Fruit fly (Drosophila melanogaster) whole organism, embryonic: Measurements from ENCODE around the gene Atg12.

Experiments
- Awh ChIP-seq: fragments of 200-800 bp; sonication (Bioruptor generic); IDR thresholded peaks from 2 replicates; pipeline ENCODE4, ENCODE4 v1.3.6; 2022; ENCODE audit warnings: missing biosample characterization, missing genetic modification characterization
- CG11695 ChIP-seq: fragments of 200-800 bp; sonication (Bioruptor generic); IDR thresholded peaks from 3 replicates; pipeline ENCODE4 v1.3.6; 2022; ENCODE audit warnings: missing biosample characterization, missing genetic modification characterization
- CG12071 ChIP-seq: fragments of 200-800 bp; sonication (Bioruptor generic); optimal IDR thresholded peaks from 3 replicates; lab custom pipeline; 2018; ENCODE audit warnings: missing biosample characterization, mild to moderate bottlenecking, missing genetic modification characterization
- CG12155 ChIP-seq: fragments of 200-800 bp; sonication (Bioruptor generic); optimal IDR thresholded peaks from 3 replicates; lab custom pipeline; 2016; ENCODE audit warnings: missing biosample characterization, missing genetic modification characterization
- CG12219 ChIP-seq: fragments of 200-800 bp; sonication (Bioruptor generic); optimal IDR thresholded peaks from 3 replicates; lab custom pipeline; 2018; ENCODE audit warnings: missing biosample characterization, mild to moderate bottlenecking, missing genetic modification characterization
- CG12942 ChIP-seq: fragments of 200-800 bp; sonication (Bioruptor generic); optimal IDR thresholded peaks from 3 replicates; lab custom pipeline; 2016; ENCODE audit warnings: missing biosample characterization, missing genetic modification characterization
- CG13624 ChIP-seq: fragments of 200-800 bp; sonication (Bioruptor generic); optimal IDR thresholded peaks from 2 replicates; lab custom pipeline; 2016; ENCODE audit warnings: missing biosample characterization, missing genetic modification characterization
- CG13775 ChIP-seq: fragments of 200-800 bp; sonication (Bioruptor generic); optimal IDR thresholded peaks from 3 replicates; lab custom pipeline; 2017; ENCODE audit warnings: missing biosample characterization, mild to moderate bottlenecking, missing genetic modification characterization
- CG13894 ChIP-seq: fragments of 200-800 bp; sonication (Bioruptor generic); optimal IDR thresholded peaks from 3 replicates; lab custom pipeline; 2018; ENCODE audit warnings: missing biosample characterization, mild to moderate bottlenecking, missing genetic modification characterization, moderate library complexity
- CG1603 ChIP-seq: fragments of 200-800 bp; sonication (Bioruptor generic); optimal IDR thresholded peaks from 2 replicates; lab custom pipeline; 2019; ENCODE audit warnings: missing biosample characterization, mild to moderate bottlenecking, missing genetic modification characterization, moderate library complexity
- CG30403 ChIP-seq: fragments of 200-800 bp; sonication (Bioruptor generic); optimal IDR thresholded peaks from 3 replicates; lab custom pipeline; 2016; ENCODE audit warnings: missing biosample characterization, missing genetic modification characterization
- CG3838 ChIP-seq: fragments of 200-800 bp; sonication (Bioruptor generic); optimal IDR thresholded peaks from 3 replicates; lab custom pipeline; 2016; ENCODE audit warnings: missing biosample characterization, missing genetic modification characterization
- CG4404 ChIP-seq: fragments of 200-800 bp; sonication (Bioruptor generic); IDR thresholded peaks from 2 replicates; pipeline ENCODE4 v1.3.6; 2022; ENCODE audit warnings: missing biosample characterization, missing genetic modification characterization
- CG6272 ChIP-seq: fragments of 200-800 bp; sonication (Bioruptor generic); IDR thresholded peaks from 2 replicates; pipeline ENCODE4 v1.3.6; 2022; ENCODE audit warnings: missing biosample characterization, missing genetic modification characterization
- CG6813 ChIP-seq: fragments of 200-800 bp; sonication (Bioruptor generic); optimal IDR thresholded peaks from 2 replicates; lab custom pipeline; 2017; ENCODE audit warnings: missing biosample characterization, missing genetic modification characterization, mild to moderate bottlenecking, moderate library complexity, missing genetic modification reagents
- CG7271 ChIP-seq: fragments of 200-800 bp; sonication (Bioruptor generic); optimal IDR thresholded peaks from 2 replicates; lab custom pipeline; 2018; ENCODE audit warnings: missing biosample characterization, mild to moderate bottlenecking, missing genetic modification characterization, moderate library complexity
- CG7372 ChIP-seq: fragments of 200-800 bp; sonication (Bioruptor generic); IDR thresholded peaks from 2 replicates; pipeline ENCODE4 v1.3.6; 2022; ENCODE audit warnings: missing biosample characterization, missing genetic modification characterization
- CG8944 ChIP-seq: fragments of 200-800 bp; sonication (Bioruptor generic); optimal IDR thresholded peaks from 3 replicates; lab custom pipeline; 2016; ENCODE audit warnings: missing biosample characterization, missing genetic modification characterization
- CG9437 ChIP-seq: fragments of 200-800 bp; sonication (Bioruptor generic); optimal IDR thresholded peaks from 2 replicates; lab custom pipeline; 2018; ENCODE audit warnings: missing biosample characterization, mild to moderate bottlenecking, missing genetic modification characterization
- CrebB ChIP-seq: fragments of 200-800 bp; sonication (Bioruptor generic); optimal IDR thresholded peaks from 3 replicates; lab custom pipeline; 2018; ENCODE audit warnings: missing biosample characterization, mild to moderate bottlenecking, missing genetic modification characterization
- Dad ChIP-seq: fragments of 200-800 bp; sonication (Bioruptor generic); optimal IDR thresholded peaks from 3 replicates; lab custom pipeline; 2016; ENCODE audit warnings: missing biosample characterization, missing genetic modification characterization
- Doc2 ChIP-seq: fragments of 200-800 bp; sonication (Bioruptor generic); IDR thresholded peaks from 2 replicates; pipeline ENCODE4 v1.3.6; 2022; ENCODE audit warnings: missing biosample characterization, missing genetic modification characterization
- MESR4 ChIP-seq: fragments of 200-800 bp; sonication (Bioruptor generic); optimal IDR thresholded peaks from 2 replicates; lab custom pipeline; 2018; ENCODE audit warnings: missing biosample characterization, mild to moderate bottlenecking, missing genetic modification characterization, moderate library complexity
- NC2β ChIP-seq: fragments of 200-800 bp; sonication (Bioruptor generic); optimal IDR thresholded peaks from 2 replicates; lab custom pipeline; 2016; ENCODE audit warnings: missing biosample characterization, missing genetic modification characterization
- NK7.1 ChIP-seq: fragments of 200-800 bp; sonication (Bioruptor generic); optimal IDR thresholded peaks from 3 replicates; lab custom pipeline; 2016; ENCODE audit warnings: missing biosample characterization, missing genetic modification characterization
- Nf-YA ChIP-seq: fragments of 200-800 bp; sonication (Bioruptor generic); IDR thresholded peaks from 2 replicates; pipeline ENCODE4 v1.3.6; 2022; ENCODE audit warnings: missing biosample characterization, missing genetic modification characterization
- Nf-YC ChIP-seq: fragments of 200-800 bp; optimal IDR thresholded peaks from 3 replicates; lab custom pipeline; 2019; ENCODE audit warnings: missing biosample characterization, mild to moderate bottlenecking, missing genetic modification characterization, moderate library complexity
- al ChIP-seq: fragments of 200-800 bp; sonication (Bioruptor generic); IDR thresholded peaks from 2 replicates; pipeline ENCODE4 v1.3.6; 2022; ENCODE audit warnings: missing biosample characterization, missing genetic modification characterization
- ash1 ChIP-seq: fragments of 200-800 bp; sonication (Bioruptor generic); optimal IDR thresholded peaks from 2 replicates; lab custom pipeline; 2018; ENCODE audit warnings: missing biosample characterization, mild to moderate bottlenecking, missing genetic modification characterization
- btn ChIP-seq: fragments of 200-800 bp; sonication (Bioruptor generic); optimal IDR thresholded peaks from 2 replicates; lab custom pipeline; 2016; ENCODE audit warnings: missing biosample characterization, missing genetic modification characterization
- danr ChIP-seq: fragments of 200-800 bp; sonication (Bioruptor generic); IDR thresholded peaks from 2 replicates; pipeline ENCODE4 v1.3.6; 2022; ENCODE audit warnings: missing biosample characterization, missing genetic modification characterization
- fd64A ChIP-seq: fragments of 200-800 bp; sonication (Bioruptor generic); optimal IDR thresholded peaks from 3 replicates; lab custom pipeline; 2018; ENCODE audit warnings: missing biosample characterization, mild to moderate bottlenecking, missing genetic modification characterization
- gcm2 ChIP-seq: fragments of 200-800 bp; sonication (Bioruptor generic); optimal IDR thresholded peaks from 2 replicates; lab custom pipeline; 2016; ENCODE audit warnings: missing biosample characterization, missing genetic modification characterization
- gfzf ChIP-seq: fragments of 200-800 bp; sonication (Bioruptor generic); optimal IDR thresholded peaks from 2 replicates; lab custom pipeline; 2016; ENCODE audit warnings: missing biosample characterization, mild to moderate bottlenecking, missing genetic modification characterization, moderate library complexity
- ind ChIP-seq: fragments of 200-800 bp; sonication (Bioruptor generic); optimal IDR thresholded peaks from 3 replicates; lab custom pipeline; 2016; ENCODE audit warnings: missing biosample characterization, missing genetic modification characterization
- lilli ChIP-seq: fragments of 200-800 bp; sonication (Bioruptor generic); optimal IDR thresholded peaks from 3 replicates; lab custom pipeline; 2016; ENCODE audit warnings: missing biosample characterization, missing genetic modification characterization
- lov ChIP-seq, 2 experiments: fragments of 200-800 bp in 1 of 2; fragments of >200 bp in 1 of 2; sonication (Bioruptor generic) in 1 of 2; IDR thresholded peaks in 1 of 2; optimal IDR thresholded peaks in 1 of 2; 2 replicates in 1 of 2; 3 replicates in 1 of 2; pipeline versions ENCODE4 v1.3.6 to Lab custom; 2017 to 2022; ENCODE audit warnings: missing biosample characterization in 1 of 2, missing genetic modification characterization in 1 of 2
- mirr ChIP-seq: fragments of 200-800 bp; sonication (Bioruptor generic); optimal IDR thresholded peaks from 3 replicates; lab custom pipeline; 2018; ENCODE audit warnings: missing biosample characterization, mild to moderate bottlenecking, missing genetic modification characterization
- pan ChIP-seq, 4 experiments: fragments of >200 bp in 3 of 4; fragments of 200-800 bp in 1 of 4; sonication (Bioruptor generic) in 1 of 4; optimal IDR thresholded peaks in 3 of 4; IDR thresholded peaks in 1 of 4; 2 replicates each; pipeline versions ENCODE4 v1.3.6 to Lab custom; 2017 to 2022; ENCODE audit warnings: missing biosample characterization in 2 of 4, missing genetic modification characterization in 2 of 4, mixed read lengths in 1 of 4
- pb ChIP-seq: fragments of 200-800 bp; sonication (Bioruptor generic); optimal IDR thresholded peaks from 3 replicates; lab custom pipeline; 2016; ENCODE audit warnings: missing biosample characterization, missing genetic modification characterization
- salm ChIP-seq: fragments of 200-800 bp; sonication (Bioruptor generic); optimal IDR thresholded peaks from 2 replicates; lab custom pipeline; 2018; ENCODE audit warnings: missing biosample characterization, mild to moderate bottlenecking, missing genetic modification characterization
- sob ChIP-seq: fragments of 200-800 bp; sonication (Bioruptor generic); IDR thresholded peaks from 2 replicates; pipeline ENCODE4 v1.3.6; 2022; ENCODE audit warnings: missing biosample characterization, missing genetic modification characterization
- tio ChIP-seq: fragments of 200-800 bp; sonication (Bioruptor generic); optimal IDR thresholded peaks from 2 replicates; lab custom pipeline; 2017; ENCODE audit warnings: missing biosample characterization, missing genetic modification characterization, inconsistent platforms
- tna ChIP-seq: fragments of 200-800 bp; sonication (Bioruptor generic); IDR thresholded peaks from 2 replicates; pipeline ENCODE4 v1.3.6; 2022; ENCODE audit warnings: missing biosample characterization, missing genetic modification characterization; ENCODE audit not compliant: partially characterized antibody
- tup ChIP-seq: fragments of 200-800 bp; sonication (Bioruptor generic); optimal IDR thresholded peaks from 2 replicates; lab custom pipeline; 2016; ENCODE audit warnings: missing biosample characterization, mild to moderate bottlenecking, missing genetic modification characterization, moderate library complexity
- vnd ChIP-seq: fragments of 200-800 bp; sonication (Bioruptor generic); IDR thresholded peaks from 3 replicates; pipeline ENCODE4 v1.3.6; 2022; ENCODE audit warnings: missing biosample characterization, missing genetic modification characterization; ENCODE audit not compliant: partially characterized antibody
- vvl ChIP-seq: fragments of 200-800 bp; sonication (Bioruptor generic); IDR thresholded peaks from 2 replicates; pipeline ENCODE4 v1.3.6; 2022; ENCODE audit warnings: missing biosample characterization, missing genetic modification characterization
- wdn ChIP-seq: fragments of 200-800 bp; sonication (Bioruptor generic); IDR thresholded peaks from 2 replicates; pipeline ENCODE4 v1.3.6; 2022; ENCODE audit warnings: missing biosample characterization, missing genetic modification characterization

The Atg12 gene

dm6 chr3L:12090898-12091685 is 45.7 kb upstream of the Atg12 start (continued):
- TF ChIP-seq CG7372 (GFP tag; lab: Robert Waterston, UW) (peak; percentile 50), gfzf (GFP tag; lab: Kevin White, UChicago) (no peak), CG12071 (peak; percentile 32), pan (optimal IDR thresholded peaks at IDR 0.05; lab: Kevin White, UChicago) (no peak), pan (GFP tag; optimal IDR thresholded peaks at IDR 0.05 in 1 of 2, IDR thresholded peaks at IDR 0.05 in 1 of 2) (peak in 1 of 2 experiments; percentile 68), mirr (GFP tag; lab: Kevin White, UChicago) (peak; percentile 74), CG1603 (tag; lab: Kevin White, UChicago) (peak; percentile 17), CG7271 (tag; lab: Kevin White, UChicago) (no peak), ind (peak; percentile 69), tup (GFP tag; lab: Kevin White, UChicago) (peak; percentile 28), tio (GFP tag; lab: Kevin White, UChicago) (peak; percentile 47), CG12155 (GFP tag; lab: Kevin White, UChicago) (peak; percentile 39), sob (GFP tag; lab: Robert Waterston, UW) (peak; percentile 69; the same call in 1 of the 2 replicates), CrebB (tag; lab: Kevin White, UChicago) (no peak), ash1 (GFP tag; lab: Kevin White, UChicago) (no peak), Doc2 (GFP tag; lab: Robert Waterston, UW) (no peak), tna (no peak), btn (GFP tag; lab: Kevin White, UChicago) (no peak), Awh (GFP tag; lab: Robert Waterston, UW) (no peak), CG11695 (GFP tag; lab: Robert Waterston, UW) (peak; percentile 70; the same call in 2 of the 3 replicates), fd64A (GFP tag; lab: Kevin White, UChicago) (no peak), CG12942 (GFP tag; lab: Kevin White, UChicago) (peak; percentile 43), CG6813 (GFP tag; lab: Kevin White, UChicago) (peak; percentile 38), CG9437 (GFP tag; lab: Kevin White, UChicago) (peak; percentile 37), CG13624 (GFP tag; lab: Kevin White, UChicago) (peak; percentile 18), vnd (GFP tag; lab: Robert Waterston, UW) (no peak), pb (GFP tag; lab: Kevin White, UChicago) (no peak), wdn (peak; percentile 23; the same call in 1 of the 2 replicates), Dad (GFP tag; lab: Kevin White, UChicago) (no peak), danr (GFP tag; lab: Robert Waterston, UW) (no peak), lov (optimal IDR thresholded peaks at IDR 0.05; lab: Kevin White, UChicago) (no peak), lov (GFP tag; IDR thresholded peaks at IDR 0.05; lab: Robert Waterston, UW) (no peak), CG6272 (peak; percentile 25; the same call in 1 of the 2 replicates), CG30403 (peak; percentile 68), CG3838 (GFP tag; lab: Kevin White, UChicago) (peak; percentile 16), Nf-YC (peak; percentile 60), al (GFP tag; lab: Robert Waterston, UW) (peak; percentile 74), CG13894 (tag; lab: Kevin White, UChicago) (peak; percentile 38), lilli (GFP tag; lab: Kevin White, UChicago) (peak; percentile 69), NK7.1 (GFP tag; lab: Kevin White, UChicago) (no peak), salm (tag; lab: Kevin White, UChicago) (no peak), Nf-YA (GFP tag; lab: Robert Waterston, UW) (no peak), CG12219 (GFP tag; lab: Kevin White, UChicago) (peak; percentile 50), CG8944 (GFP tag; lab: Kevin White, UChicago) (no peak), CG13775 (GFP tag; lab: Kevin White, UChicago) (peak; percentile 33), NC2β (GFP tag; lab: Kevin White, UChicago) (peak; percentile 6), CG4404 (GFP tag; lab: Robert Waterston, UW) (0 out of 2 replicates have a peak, but pooled peaks have one; percentile 55), vvl (GFP tag; lab: Robert Waterston, UW) (peak; percentile 56; the same call in 1 of the 2 replicates), gcm2 (GFP tag; lab: Kevin White, UChicago) (peak; percentile 38), MESR4 (GFP tag; lab: Kevin White, UChicago) (no peak)
